Worm (Caenorhabditis elegans) whole organism, L1 larva: Measurements from ENCODE around the gene ZK1248.15.

ENCODE experiments used
- egl-27 ChIP-seq, 2 experiments: fragments of 150-350 bp in 1 of 2; sonication (generic microtip); optimal IDR thresholded peaks; 3 replicates each; lab custom pipeline; 2017 to 2018; ENCODE audit warnings: missing biosample characterization in 2 of 2, missing genetic modification characterization in 2 of 2, missing genetic modification reagents in 2 of 2
- nhr-11 ChIP-seq: fragments of 150-350 bp; optimal IDR thresholded peaks from 2 replicates; lab custom pipeline; 2014; ENCODE audit warnings: missing biosample characterization, missing genetic modification characterization
- nhr-12 ChIP-seq: sonication (generic microtip); optimal IDR thresholded peaks from 2 replicates; lab custom pipeline; 2017; ENCODE audit warnings: missing biosample characterization, missing genetic modification characterization
- nhr-71 ChIP-seq: sonication (generic microtip); optimal IDR thresholded peaks from 2 replicates; lab custom pipeline; 2016; ENCODE audit warnings: mild to moderate bottlenecking, missing genetic modification characterization, moderate library complexity, missing compliant biosample characterization
- sox-4 ChIP-seq: sonication (generic microtip); optimal IDR thresholded peaks from 2 replicates; lab custom pipeline; 2016; ENCODE audit warnings: missing genetic modification characterization, missing compliant biosample characterization
- zag-1 ChIP-seq: fragments of 150-350 bp; optimal IDR thresholded peaks from 2 replicates; lab custom pipeline; 2014; ENCODE audit warnings: missing biosample characterization, missing genetic modification characterization
- ztf-11 ChIP-seq, 2 experiments: sonication (generic microtip); optimal IDR thresholded peaks; 2 replicates each; lab custom pipeline; 2016 to 2017; ENCODE audit warnings: missing genetic modification characterization in 2 of 2, missing biosample characterization in 1 of 2, missing compliant biosample characterization in 1 of 2

- TF ChIP-seq nhr-11 (tag; lab: Kevin White, UChicago) (no peak), egl-27 (tag; optimal IDR thresholded peaks at IDR 0.05; lab: Kevin White, UChicago) (no peak), ztf-11 (tag; optimal IDR thresholded peaks at IDR 0.05; lab: Kevin White, UChicago) (no peak), nhr-71 (tag; lab: Kevin White, UChicago) (peak; percentile 8), nhr-12 (tag; lab: Kevin White, UChicago) (no peak), zag-1 (no peak), sox-4 (tag; lab: Kevin White, UChicago) (no peak)
These were observed 42.3 kb upstream of the ZK1248.15 start for ce11 chrII:5880677-5881076.
